Worm (Caenorhabditis elegans) whole organism, L4 larva: ENCODE measurements around the gene cdh-8.

ENCODE experiments used
- F10B5.3 ChIP-seq: sonication (generic microtip); optimal IDR thresholded peaks from 2 replicates; lab custom pipeline; 2016; ENCODE audit warnings: mild to moderate bottlenecking, missing genetic modification characterization, missing compliant biosample characterization
- F26F4.8 ChIP-seq: fragments of 200-800 bp; sonication (Bioruptor generic); conservative IDR thresholded peaks from 2 replicates; pipeline ENCODE4 v1.3.6; 2022; ENCODE audit warnings: missing genetic modification characterization, missing compliant biosample characterization
- F37D6.2 ChIP-seq: sonication (generic microtip); optimal IDR thresholded peaks from 2 replicates; lab custom pipeline; 2016; ENCODE audit warnings: mild to moderate bottlenecking, missing genetic modification characterization, missing compliant biosample characterization
- T20F7.1 ChIP-seq: fragments of 200-800 bp; sonication (Bioruptor generic); optimal IDR thresholded peaks from 2 replicates; lab custom pipeline; 2018; ENCODE audit warnings: mild to moderate bottlenecking, missing genetic modification characterization, missing compliant biosample characterization
- Y105C5A.15 ChIP-seq: fragments of 200-800 bp; sonication (Bioruptor generic); IDR thresholded peaks from 2 replicates; pipeline ENCODE4 v1.3.6; 2022; ENCODE audit warnings: missing genetic modification characterization, missing compliant biosample characterization
- ZK337.2 ChIP-seq: fragments of 200-800 bp; sonication (Bioruptor generic); IDR thresholded peaks from 2 replicates; pipeline ENCODE4 v1.3.6; 2022; ENCODE audit warnings: missing genetic modification reagents, missing genetic modification characterization, missing compliant biosample characterization
- aha-1 ChIP-seq: fragments of 150-350 bp; peaks from one replicate; lab custom pipeline; 2014; ENCODE audit warnings: missing biosample characterization, missing genetic modification characterization
- ceh-20 ChIP-seq: fragments of 200-800 bp; sonication (Bioruptor generic); IDR thresholded peaks from 2 replicates; pipeline ENCODE4 v1.3.6; 2022; ENCODE audit warnings: missing genetic modification reagents, missing genetic modification characterization, missing compliant biosample characterization
- ceh-62 ChIP-seq: sonication (generic microtip); optimal IDR thresholded peaks from 2 replicates; lab custom pipeline; 2017; ENCODE audit warnings: missing biosample characterization, missing genetic modification characterization
- ces-1 ChIP-seq: fragments of 150-350 bp; sonication (generic microtip); optimal IDR thresholded peaks from 4 replicates; lab custom pipeline; 2014; ENCODE audit warnings: missing biosample characterization, missing genetic modification reagents, missing genetic modification characterization
- cey-2 ChIP-seq: sonication (generic microtip); optimal IDR thresholded peaks from 3 replicates; lab custom pipeline; 2017; ENCODE audit warnings: missing genetic modification characterization, mild to moderate bottlenecking, missing compliant biosample characterization, antibody characterized with exemption, borderline replicate concordance; ENCODE audit not compliant: insufficient read depth
- daf-16 ChIP-seq, 3 experiments: sonication (generic microtip); optimal IDR thresholded peaks; 2 replicates each; lab custom pipeline; 2016 to 2017; ENCODE audit warnings: missing genetic modification characterization in 3 of 3, missing genetic modification reagents in 3 of 3, mild to moderate bottlenecking in 2 of 3, missing compliant biosample characterization in 2 of 3, missing biosample characterization in 1 of 3, moderate library complexity in 1 of 3
- daf-19 ChIP-seq: fragments of 200-800 bp; sonication (Bioruptor generic); conservative IDR thresholded peaks from 2 replicates; pipeline ENCODE4 v1.3.6; 2022; ENCODE audit warnings: missing genetic modification characterization, missing compliant biosample characterization
- dmd-9 ChIP-seq: fragments of 200-800 bp; sonication (Bioruptor generic); IDR thresholded peaks from 2 replicates; pipeline ENCODE4 v1.3.6; 2022; ENCODE audit warnings: missing genetic modification reagents, missing genetic modification characterization, missing compliant biosample characterization
- dpl-1 ChIP-seq: fragments of 150-350 bp; optimal IDR thresholded peaks from 2 replicates; lab custom pipeline; 2014; ENCODE audit warnings: missing biosample characterization, missing genetic modification reagents, missing genetic modification characterization
- dve-1 ChIP-seq: sonication (generic microtip); optimal IDR thresholded peaks from 2 replicates; lab custom pipeline; 2017; ENCODE audit warnings: antibody characterized with exemption, mild to moderate bottlenecking, missing genetic modification characterization, missing compliant biosample characterization; ENCODE audit not compliant: insufficient read depth
- gei-8 ChIP-seq: fragments of 200-800 bp; sonication (Bioruptor generic); optimal IDR thresholded peaks from 2 replicates; lab custom pipeline; 2018; ENCODE audit warnings: mild to moderate bottlenecking, missing genetic modification characterization, missing compliant biosample characterization
- hif-1 ChIP-seq, 2 experiments: sonication (generic microtip); optimal IDR thresholded peaks; 2 replicates each; lab custom pipeline; 2016 to 2017; ENCODE audit warnings: missing compliant biosample characterization in 2 of 2, missing genetic modification characterization in 2 of 2, missing genetic modification reagents in 2 of 2, missing genotype in 2 of 2, mild to moderate bottlenecking in 1 of 2
- hlh-11 ChIP-seq: fragments of 200-800 bp; sonication (Bioruptor generic); optimal IDR thresholded peaks from 2 replicates; lab custom pipeline; 2018; ENCODE audit warnings: mild to moderate bottlenecking, missing genetic modification characterization, missing compliant biosample characterization
- hlh-30 ChIP-seq: sonication (generic microtip); optimal IDR thresholded peaks from 2 replicates; lab custom pipeline; 2017; ENCODE audit warnings: antibody characterized with exemption, mild to moderate bottlenecking, missing genetic modification characterization, missing compliant biosample characterization; ENCODE audit not compliant: insufficient read depth
- hmg-1.1 ChIP-seq: fragments of 200-800 bp; sonication (Bioruptor generic); IDR thresholded peaks from 2 replicates; pipeline ENCODE4 v1.3.6; 2022; ENCODE audit warnings: missing genetic modification reagents, missing genetic modification characterization, missing compliant biosample characterization
- lsy-2 ChIP-seq, 2 experiments: fragments of 150-350 bp in 1 of 2; sonication (generic microtip) in 1 of 2; optimal IDR thresholded peaks; 2 replicates each; lab custom pipeline; 2014 to 2017; ENCODE audit warnings: missing biosample characterization in 2 of 2, missing genetic modification characterization in 2 of 2
- mdl-1 ChIP-seq, 2 experiments: fragments of 150-350 bp in 1 of 2; sonication (generic microtip) in 1 of 2; optimal IDR thresholded peaks; 2 replicates each; lab custom pipeline; 2014 to 2017; ENCODE audit warnings: missing biosample characterization in 2 of 2, missing genetic modification characterization in 2 of 2
- mxl-3 ChIP-seq: fragments of 200-800 bp; sonication (Bioruptor generic); optimal IDR thresholded peaks from 2 replicates; lab custom pipeline; 2018; ENCODE audit warnings: mild to moderate bottlenecking, missing genetic modification characterization, missing compliant biosample characterization
- nhr-111 ChIP-seq: fragments of 200-800 bp; sonication (Bioruptor generic); optimal IDR thresholded peaks from 2 replicates; lab custom pipeline; 2018; ENCODE audit warnings: mild to moderate bottlenecking, missing genetic modification characterization, missing compliant biosample characterization
- nhr-237 ChIP-seq: sonication (generic microtip); optimal IDR thresholded peaks from 2 replicates; lab custom pipeline; 2017; ENCODE audit warnings: missing biosample characterization, missing genetic modification characterization
- nhr-28 ChIP-seq: fragments of 150-350 bp; optimal IDR thresholded peaks from 2 replicates; lab custom pipeline; 2014; ENCODE audit warnings: missing biosample characterization, missing genetic modification characterization
- nhr-48 ChIP-seq: sonication (generic microtip); optimal IDR thresholded peaks from 2 replicates; lab custom pipeline; 2016; ENCODE audit warnings: mild to moderate bottlenecking, missing genetic modification characterization, missing compliant biosample characterization
- nhr-77 ChIP-seq: fragments of 150-350 bp; optimal IDR thresholded peaks from 2 replicates; lab custom pipeline; 2014; ENCODE audit warnings: missing biosample characterization, missing genetic modification characterization
- pqm-1 ChIP-seq: sonication (generic microtip); optimal IDR thresholded peaks from 2 replicates; lab custom pipeline; 2017; ENCODE audit warnings: missing biosample characterization, missing genetic modification characterization
- rbr-2 ChIP-seq: sonication (generic microtip); optimal IDR thresholded peaks from 2 replicates; lab custom pipeline; 2016; ENCODE audit warnings: missing genotype, missing genetic modification characterization, missing compliant biosample characterization
- sdz-12 ChIP-seq: fragments of 200-800 bp; sonication (Bioruptor generic); optimal IDR thresholded peaks from 2 replicates; lab custom pipeline; 2018; ENCODE audit warnings: mild to moderate bottlenecking, missing genetic modification characterization, missing compliant biosample characterization
- set-16 ChIP-seq: fragments of 200-800 bp; sonication (Bioruptor generic); IDR thresholded peaks from 2 replicates; pipeline ENCODE4 v1.3.6; 2022; ENCODE audit warnings: missing genetic modification reagents, missing genetic modification characterization, missing compliant biosample characterization
- spr-3 ChIP-seq: fragments of 200-800 bp; sonication (Bioruptor generic); optimal IDR thresholded peaks from 2 replicates; lab custom pipeline; 2018; ENCODE audit warnings: mild to moderate bottlenecking, missing genetic modification characterization, missing compliant biosample characterization
- tra-1 ChIP-seq: fragments of 200-800 bp; sonication (Bioruptor generic); IDR thresholded peaks from 2 replicates; pipeline ENCODE4 v1.3.6; 2022; ENCODE audit warnings: missing genetic modification reagents, missing genetic modification characterization, missing compliant biosample characterization
- unc-62 ChIP-seq, 3 experiments: fragments of 150-350 bp in 1 of 3; sonication (generic microtip); optimal IDR thresholded peaks in 2 of 3; peaks in 1 of 3; 1 replicate in 1 of 3; 2 replicates in 2 of 3; lab custom pipeline; 2014 to 2017; ENCODE audit warnings: missing biosample characterization in 3 of 3, missing genetic modification characterization in 3 of 3, missing genetic modification reagents in 3 of 3, missing genotype in 1 of 3
- zfp-2 ChIP-seq: sonication (generic microtip); optimal IDR thresholded peaks from 2 replicates; lab custom pipeline; 2016; ENCODE audit warnings: mild to moderate bottlenecking, missing genetic modification characterization, missing compliant biosample characterization

The cdh-8 gene

DNA sequence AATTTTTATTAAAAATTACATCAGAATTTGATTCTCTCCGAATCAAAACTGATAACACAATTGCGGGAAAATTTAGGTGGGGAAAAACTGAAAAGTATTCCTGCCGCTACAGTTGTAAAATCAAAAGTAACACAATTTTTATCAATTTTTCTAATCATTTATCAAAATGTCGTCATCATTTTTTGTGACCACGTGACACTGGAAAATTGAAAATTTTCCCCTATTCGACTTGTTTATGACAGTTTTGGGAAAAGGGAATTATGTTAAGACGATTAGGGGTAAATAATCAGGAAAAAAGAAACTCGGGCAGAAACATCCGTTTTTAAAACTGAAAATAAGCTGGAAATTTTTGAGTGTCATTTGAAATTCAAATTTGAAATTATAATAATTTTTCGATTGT is 42.8 kb upstream of the cdh-8 start (continued):
- TF ChIP-seq nhr-28 (tag; lab: Kevin White, UChicago) (peak; percentile 80), hmg-1.1 (GFP tag; lab: Robert Waterston, UW) (no peak), tra-1 (peak; percentile 63; the same call in 1 of the 2 replicates), lsy-2 (tag; optimal IDR thresholded peaks at IDR 0.05; lab: Kevin White, UChicago) (peak in 1 of 2 experiments; percentile 9), ceh-20 (GFP tag; lab: Robert Waterston, UW) (no peak), F10B5.3 (tag; lab: Kevin White, UChicago) (no peak), pqm-1 (tag; lab: Kevin White, UChicago) (peak; percentile 57), dve-1 (tag; lab: Kevin White, UChicago) (peak; percentile 90), sdz-12 (GFP tag; lab: Kevin White, UChicago) (no peak), mdl-1 (tag; optimal IDR thresholded peaks at IDR 0.05; lab: Kevin White, UChicago) (peak in 1 of 2 experiments; percentile 43), hif-1 (tag; optimal IDR thresholded peaks at IDR 0.05; lab: Kevin White, UChicago) (no peak)
- TF ChIP-seq, all 104 proteins: peak for 18

DNA sequence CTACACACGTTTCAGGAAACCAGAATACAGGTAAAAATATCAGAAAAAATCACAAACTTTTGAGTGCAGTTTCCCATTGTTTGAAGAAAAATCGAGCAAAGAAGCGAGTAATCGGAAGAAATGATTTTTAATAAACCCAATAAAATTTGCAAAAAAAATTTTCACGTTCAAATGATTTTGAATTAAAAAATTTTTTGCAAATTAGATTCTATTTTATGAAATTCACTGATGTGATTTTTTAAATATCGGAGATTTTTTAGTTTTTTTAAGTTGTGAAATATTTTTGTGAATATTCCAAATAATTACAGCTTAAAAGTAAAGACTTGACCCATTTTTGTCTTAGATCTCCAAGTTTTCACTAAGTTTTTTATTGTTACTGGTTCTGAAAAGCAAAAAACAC is 41.4 kb upstream of the cdh-8 start, which contains the start of gene pnp-1:
pnp-1 (minus strand) TSS at position 101 of the 400 bp plus-strand sequence.
- TF ChIP-seq set-16 (no peak), F26F4.8 (GFP tag; lab: Robert Waterston, UW) (no peak), F37D6.2 (tag; lab: Kevin White, UChicago) (no peak), nhr-111 (GFP tag; lab: Kevin White, UChicago) (no peak), gei-8 (GFP tag; lab: Kevin White, UChicago) (no peak), ZK337.2 (GFP tag; lab: Robert Waterston, UW) (no peak), T20F7.1 (no peak), tra-1 (no peak), ces-1 (GFP tag; lab: Kevin White, UChicago) (no peak), daf-19 (no peak), aha-1 (tag; lab: Kevin White, UChicago) (no peak), rbr-2 (tag; lab: Kevin White, UChicago) (no peak), nhr-48 (tag; lab: Kevin White, UChicago) (no peak), zfp-2 (no peak), ceh-62 (tag; lab: Kevin White, UChicago) (no peak), unc-62 (GFP tag; optimal IDR thresholded peaks at IDR 0.05 in 1 of 2; lab: Kevin White, UChicago) (no peak), unc-62 (tag; optimal IDR thresholded peaks at IDR 0.05; lab: Kevin White, UChicago) (no peak), spr-3 (no peak), dpl-1 (no peak), ceh-20 (GFP tag; lab: Robert Waterston, UW) (no peak), nhr-237 (no peak)

DNA sequence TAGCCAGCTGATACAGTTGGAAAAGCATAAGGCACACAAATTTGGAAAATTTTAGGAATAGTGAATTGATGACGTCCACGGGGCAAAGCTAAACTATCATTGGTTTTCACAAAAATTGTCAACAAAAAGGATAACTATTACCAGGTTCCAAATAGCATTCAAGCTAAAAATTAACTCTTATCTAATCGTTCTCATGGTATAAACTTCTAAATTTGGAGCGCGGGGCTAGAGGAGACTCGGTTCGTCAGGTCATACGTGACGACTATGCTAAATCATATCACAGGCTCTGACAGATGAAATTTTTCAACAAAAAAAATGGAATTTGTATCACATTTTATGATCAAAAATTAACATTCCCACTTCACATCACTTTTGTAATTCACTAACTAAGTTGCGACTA is 40.4 kb upstream of the cdh-8 start:
- TF ChIP-seq Y105C5A.15 (GFP tag; lab: Robert Waterston, UW) = no peak

DNA sequence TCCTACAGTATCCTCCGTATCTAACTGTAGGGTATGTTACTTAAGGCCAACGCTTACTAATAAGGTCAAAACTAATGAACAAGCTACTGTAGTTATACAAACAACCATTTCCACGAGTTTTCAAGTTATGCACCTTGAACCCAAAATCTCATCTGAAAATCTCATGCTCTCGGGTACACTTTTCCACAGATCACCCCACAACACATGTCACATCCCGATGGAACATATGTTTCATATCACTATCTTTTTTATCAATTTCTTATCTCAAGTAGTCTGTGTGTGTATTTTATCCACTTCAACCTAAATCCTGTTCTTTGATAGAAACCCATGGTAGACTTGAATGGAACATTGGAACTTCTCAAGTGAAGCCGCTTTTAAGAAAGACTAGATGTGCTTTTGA is 39.3 kb upstream of the cdh-8 start:
- peak; percentile 67 for TF ChIP-seq nhr-28 (tag; lab: Kevin White, UChicago)
- TF ChIP-seq cey-2 = no peak
- TF ChIP-seq unc-62 (GFP tag; optimal IDR thresholded peaks at IDR 0.05 in 1 of 2; lab: Kevin White, UChicago) = peak in 1 of 2 experiments; percentile 72
- no peak for TF ChIP-seq unc-62 (tag; optimal IDR thresholded peaks at IDR 0.05; lab: Kevin White, UChicago)
- TF ChIP-seq daf-16 (GFP tag; optimal IDR thresholded peaks at IDR 0.05; lab: Kevin White, UChicago) = no peak
- no peak for TF ChIP-seq daf-16 (tag; optimal IDR thresholded peaks at IDR 0.05; lab: Kevin White, UChicago)
- peak; percentile 45 for TF ChIP-seq hlh-11
- peak; percentile 36 for TF ChIP-seq hlh-30 (tag; lab: Kevin White, UChicago)
- peak; percentile 55 for TF ChIP-seq mxl-3 (GFP tag; lab: Kevin White, UChicago)
- no peak for TF ChIP-seq nhr-77 (tag; lab: Kevin White, UChicago)
- TF ChIP-seq dmd-9 = no peak
